Fruit fly (Drosophila melanogaster) whole organism, prepupa: ENCODE data around the gene twy.

Experiments
- CG10631 ChIP-seq: fragments of 200-800 bp; sonication (Bioruptor generic); optimal IDR thresholded peaks from 2 replicates; lab custom pipeline; 2016; ENCODE audit warnings: missing biosample characterization, missing genetic modification characterization
- CG11294 ChIP-seq: fragments of 200-800 bp; sonication (Bioruptor generic); IDR thresholded peaks from 2 replicates; pipeline ENCODE4 v1.3.6; 2022; ENCODE audit warnings: missing biosample characterization, missing genetic modification characterization
- CG11762 ChIP-seq: fragments of 200-800 bp; sonication (Bioruptor generic); optimal IDR thresholded peaks from 3 replicates; lab custom pipeline; 2016; ENCODE audit warnings: missing biosample characterization, missing genetic modification characterization; ENCODE audit not compliant: insufficient read depth
- CG11902 ChIP-seq: fragments of 200-800 bp; sonication (Bioruptor generic); optimal IDR thresholded peaks from 3 replicates; lab custom pipeline; 2016; ENCODE audit warnings: missing biosample characterization, missing genetic modification characterization
- CG15336 ChIP-seq: fragments of 200-800 bp; sonication (Bioruptor generic); IDR thresholded peaks from 2 replicates; pipeline ENCODE4 v1.3.6; 2022; ENCODE audit warnings: missing biosample characterization, missing genetic modification characterization
- CG1621 ChIP-seq: fragments of 200-800 bp; sonication (Bioruptor generic); optimal IDR thresholded peaks from 3 replicates; lab custom pipeline; 2018; ENCODE audit warnings: missing biosample characterization, mild to moderate bottlenecking, missing genetic modification characterization
- CG16779 ChIP-seq: fragments of 200-800 bp; sonication (Bioruptor generic); optimal IDR thresholded peaks from 3 replicates; lab custom pipeline; 2017; ENCODE audit warnings: missing biosample characterization, mild to moderate bottlenecking, missing genetic modification characterization
- CG3032 ChIP-seq: fragments of 200-800 bp; optimal IDR thresholded peaks from 2 replicates; lab custom pipeline; 2019; ENCODE audit warnings: missing biosample characterization, mild to moderate bottlenecking, missing genetic modification characterization, moderate library complexity
- CG31627 ChIP-seq: fragments of 200-800 bp; sonication (Bioruptor generic); optimal IDR thresholded peaks from 3 replicates; lab custom pipeline; 2016; ENCODE audit warnings: missing biosample characterization, missing genetic modification characterization
- CG34406 ChIP-seq: fragments of 200-800 bp; sonication (Bioruptor generic); optimal IDR thresholded peaks from 3 replicates; lab custom pipeline; 2016; ENCODE audit warnings: missing biosample characterization, missing genetic modification characterization
- CG4318 ChIP-seq: fragments of 200-800 bp; sonication (Bioruptor generic); optimal IDR thresholded peaks from 3 replicates; lab custom pipeline; 2017; ENCODE audit warnings: missing biosample characterization, mild to moderate bottlenecking, missing genetic modification characterization
- CG6163 ChIP-seq: fragments of 200-800 bp; sonication (Bioruptor generic); IDR thresholded peaks from 3 replicates; pipeline ENCODE4 v1.3.6; 2022; ENCODE audit warnings: missing biosample characterization, missing genetic modification characterization
- CG6276 ChIP-seq: fragments of 200-800 bp; sonication (Bioruptor generic); optimal IDR thresholded peaks from 2 replicates; lab custom pipeline; 2017; ENCODE audit warnings: missing biosample characterization, mild to moderate bottlenecking, missing genetic modification characterization
- CG6792 ChIP-seq: fragments of 200-800 bp; sonication (Bioruptor generic); optimal IDR thresholded peaks from 3 replicates; lab custom pipeline; 2016; ENCODE audit warnings: missing biosample characterization, missing genetic modification characterization
- CG6808 ChIP-seq: fragments of 200-800 bp; sonication (Bioruptor generic); optimal IDR thresholded peaks from 3 replicates; lab custom pipeline; 2017; ENCODE audit warnings: missing biosample characterization, missing genetic modification characterization, mild to moderate bottlenecking, moderate library complexity, missing genetic modification reagents
- CG6854 ChIP-seq: fragments of 200-800 bp; sonication (Bioruptor generic); optimal IDR thresholded peaks from 2 replicates; lab custom pipeline; 2017; ENCODE audit warnings: missing biosample characterization, mild to moderate bottlenecking, missing genetic modification characterization
- CG8119 ChIP-seq: fragments of 200-800 bp; sonication (Bioruptor generic); IDR thresholded peaks from 3 replicates; pipeline ENCODE4 v1.3.6; 2022; ENCODE audit warnings: missing biosample characterization, missing genetic modification characterization
- CG8632 ChIP-seq: fragments of 200-800 bp; sonication (Bioruptor generic); optimal IDR thresholded peaks from 3 replicates; lab custom pipeline; 2016; ENCODE audit warnings: missing biosample characterization, missing genetic modification characterization
- CG9139 ChIP-seq: fragments of 200-800 bp; sonication (Bioruptor generic); optimal IDR thresholded peaks from 3 replicates; lab custom pipeline; 2017; ENCODE audit warnings: missing biosample characterization, mild to moderate bottlenecking, missing genetic modification characterization
- Eip78C ChIP-seq: fragments of 200-800 bp; sonication (Bioruptor generic); peaks from one replicate; lab custom pipeline; 2016; ENCODE audit warnings: missing biosample characterization, missing genetic modification characterization
- Ets21C ChIP-seq: fragments of 200-800 bp; sonication (Bioruptor generic); optimal IDR thresholded peaks from 3 replicates; lab custom pipeline; 2016; ENCODE audit warnings: missing biosample characterization, missing genetic modification characterization
- Ets96B ChIP-seq: fragments of 200-800 bp; optimal IDR thresholded peaks from 2 replicates; lab custom pipeline; 2019; ENCODE audit warnings: missing biosample characterization, mild to moderate bottlenecking, missing genetic modification characterization, moderate library complexity
- Gug ChIP-seq: fragments of 200-800 bp; sonication (Bioruptor generic); IDR thresholded peaks from 2 replicates; pipeline ENCODE4 v1.3.6; 2022; ENCODE audit warnings: missing biosample characterization, missing genetic modification characterization
- Hr39 ChIP-seq: fragments of 200-800 bp; sonication (Bioruptor generic); optimal IDR thresholded peaks from 2 replicates; lab custom pipeline; 2016; ENCODE audit warnings: missing biosample characterization, missing genetic modification characterization
- Hr4 ChIP-seq: fragments of 200-800 bp; sonication (Bioruptor generic); optimal IDR thresholded peaks from 3 replicates; lab custom pipeline; 2016; ENCODE audit warnings: missing biosample characterization, missing genetic modification characterization
- Lpt ChIP-seq: fragments of 200-800 bp; sonication (Bioruptor generic); optimal IDR thresholded peaks from 3 replicates; lab custom pipeline; 2016; ENCODE audit warnings: missing biosample characterization, missing genetic modification characterization
- Met ChIP-seq: fragments of 200-800 bp; sonication (Bioruptor generic); optimal IDR thresholded peaks from 3 replicates; lab custom pipeline; 2016; ENCODE audit warnings: missing biosample characterization, missing genetic modification characterization
- OdsH ChIP-seq: fragments of 200-800 bp; sonication (Bioruptor generic); optimal IDR thresholded peaks from 3 replicates; lab custom pipeline; 2016; ENCODE audit warnings: missing biosample characterization, missing genetic modification characterization
- Smox ChIP-seq: fragments of 200-800 bp; sonication (Bioruptor generic); optimal IDR thresholded peaks from 3 replicates; lab custom pipeline; 2016; ENCODE audit warnings: missing biosample characterization, missing genetic modification characterization
- Sox102F ChIP-seq: fragments of 200-800 bp; sonication (Bioruptor generic); optimal IDR thresholded peaks from 2 replicates; lab custom pipeline; 2016; ENCODE audit warnings: missing biosample characterization, mild to moderate bottlenecking, missing genetic modification characterization
- Sox14 ChIP-seq: fragments of 200-800 bp; sonication (Bioruptor generic); optimal IDR thresholded peaks from 3 replicates; lab custom pipeline; 2016; ENCODE audit warnings: missing biosample characterization, missing genetic modification characterization
- Sox15 ChIP-seq: fragments of 200-800 bp; sonication (Bioruptor generic); optimal IDR thresholded peaks from 3 replicates; lab custom pipeline; 2016; ENCODE audit warnings: missing biosample characterization, missing genetic modification characterization
- achi ChIP-seq: fragments of 200-800 bp; sonication (Bioruptor generic); optimal IDR thresholded peaks from 3 replicates; lab custom pipeline; 2016; ENCODE audit warnings: missing biosample characterization, missing genetic modification characterization
- acj6 ChIP-seq: fragments of 200-800 bp; sonication (Bioruptor generic); optimal IDR thresholded peaks from 3 replicates; lab custom pipeline; 2016; ENCODE audit warnings: missing biosample characterization, missing genetic modification characterization
- dsx ChIP-seq: fragments of 200-800 bp; optimal IDR thresholded peaks from 3 replicates; lab custom pipeline; 2019; ENCODE audit warnings: missing biosample characterization, mild to moderate bottlenecking, missing genetic modification characterization, moderate library complexity; ENCODE audit not compliant: poor library complexity, severe bottlenecking
- eg ChIP-seq: fragments of 200-800 bp; sonication (Bioruptor generic); IDR thresholded peaks from 3 replicates; pipeline ENCODE4 v1.3.6; 2022; ENCODE audit warnings: missing biosample characterization, missing genetic modification characterization
- esn ChIP-seq: fragments of 200-800 bp; sonication (Bioruptor generic); optimal IDR thresholded peaks from 2 replicates; lab custom pipeline; 2016; ENCODE audit warnings: missing biosample characterization, mild to moderate bottlenecking, missing genetic modification characterization, moderate library complexity
- fd59A ChIP-seq: fragments of 200-800 bp; sonication (Bioruptor generic); optimal IDR thresholded peaks from 2 replicates; lab custom pipeline; 2017; ENCODE audit warnings: missing biosample characterization, mild to moderate bottlenecking, missing genetic modification characterization, missing genetic modification reagents
- fd85E ChIP-seq: fragments of 200-800 bp; sonication (Bioruptor generic); optimal IDR thresholded peaks from 3 replicates; lab custom pipeline; 2016; ENCODE audit warnings: missing biosample characterization, missing genetic modification characterization
- lz ChIP-seq: fragments of 200-800 bp; sonication (Bioruptor generic); optimal IDR thresholded peaks from 3 replicates; lab custom pipeline; 2016; ENCODE audit warnings: missing biosample characterization, missing genetic modification characterization
- net ChIP-seq: fragments of 200-800 bp; sonication (Bioruptor generic); optimal IDR thresholded peaks from 3 replicates; lab custom pipeline; 2016; ENCODE audit warnings: missing biosample characterization, missing genetic modification characterization
- pdm3 ChIP-seq: fragments of 200-800 bp; sonication (Bioruptor generic); optimal IDR thresholded peaks from 3 replicates; lab custom pipeline; 2016; ENCODE audit warnings: missing biosample characterization, missing genetic modification characterization
- spab ChIP-seq: fragments of 200-800 bp; sonication (Bioruptor generic); optimal IDR thresholded peaks from 2 replicates; lab custom pipeline; 2017; ENCODE audit warnings: missing biosample characterization, mild to moderate bottlenecking, missing genetic modification characterization, missing genetic modification reagents
- ss ChIP-seq, 2 experiments: fragments of 200-800 bp; sonication (Bioruptor generic); optimal IDR thresholded peaks; 2 replicates in 1 of 2; 3 replicates in 1 of 2; lab custom pipeline; 2017 to 2018; ENCODE audit warnings: mild to moderate bottlenecking in 2 of 2, missing biosample characterization in 2 of 2, missing genetic modification characterization in 2 of 2, moderate library complexity in 1 of 2
- topi ChIP-seq: fragments of 200-800 bp; sonication (Bioruptor generic); optimal IDR thresholded peaks from 3 replicates; lab custom pipeline; 2016; ENCODE audit warnings: missing biosample characterization, missing genetic modification characterization
- vri ChIP-seq: fragments of 200-800 bp; sonication (Bioruptor generic); optimal IDR thresholded peaks from 3 replicates; lab custom pipeline; 2016; ENCODE audit warnings: missing biosample characterization, mild to moderate bottlenecking, missing genetic modification characterization

The twy gene

dm6 chr3L:11819639-11820456 is 26.8 kb upstream of the twy start:
- TF ChIP-seq achi (GFP tag; lab: Kevin White, UChicago) (peak; percentile 38), Gug (no peak), fd85E (GFP tag; lab: Kevin White, UChicago) (peak; percentile 30), CG8632 (peak; percentile 6), Sox14 (GFP tag; lab: Kevin White, UChicago) (peak; percentile 44), ss (GFP tag; optimal IDR thresholded peaks at IDR 0.05; lab: Kevin White, UChicago) (no peak), CG31627 (GFP tag; lab: Kevin White, UChicago) (peak; percentile 33), CG6854 (GFP tag; lab: Kevin White, UChicago) (peak; percentile 40), Eip78C (GFP tag; lab: Kevin White, UChicago) (peak; percentile 64), eg (peak; percentile 61; the same call in 2 of the 3 replicates), lz (GFP tag; lab: Kevin White, UChicago) (peak; percentile 38), Smox (peak; percentile 40), CG6792 (GFP tag; lab: Kevin White, UChicago) (peak; percentile 20), CG34406 (GFP tag; lab: Kevin White, UChicago) (peak; percentile 14), Hr4 (GFP tag; lab: Kevin White, UChicago) (peak; percentile 43), dsx (GFP tag; lab: Kevin White, UChicago) (no peak), vri (GFP tag; lab: Kevin White, UChicago) (peak; percentile 59), acj6 (peak; percentile 24), Sox102F (GFP tag; lab: Kevin White, UChicago) (peak; percentile 63), CG11294 (peak; percentile 27; the same call in 1 of the 2 replicates), CG6163 (GFP tag; lab: Robert Waterston, UW) (peak; percentile 70; the same call in 2 of the 3 replicates), CG15336 (GFP tag; lab: Robert Waterston, UW) (peak; percentile 50), CG9139 (GFP tag; lab: Kevin White, UChicago) (no peak), spab (GFP tag; lab: Kevin White, UChicago) (no peak), CG8119 (GFP tag; lab: Robert Waterston, UW) (peak; percentile 27; the same call in 2 of the 3 replicates), Lpt (GFP tag; lab: Kevin White, UChicago) (peak; percentile 25), CG6808 (GFP tag; lab: Kevin White, UChicago) (peak; percentile 57), Ets21C (no peak), Sox15 (GFP tag; lab: Kevin White, UChicago) (no peak), Hr39 (GFP tag; lab: Kevin White, UChicago) (peak; percentile 38), CG1621 (tag; lab: Kevin White, UChicago) (no peak), CG3032 (no peak), pdm3 (GFP tag; lab: Kevin White, UChicago) (peak; percentile 43), Ets96B (tag; lab: Kevin White, UChicago) (peak; percentile 5), fd59A (no peak), esn (GFP tag; lab: Kevin White, UChicago) (peak; percentile 57), topi (GFP tag; lab: Kevin White, UChicago) (peak; percentile 3), CG11762 (GFP tag; lab: Kevin White, UChicago) (peak; percentile 4), net (GFP tag; lab: Kevin White, UChicago) (peak; percentile 58)

dm6 chr3L:11816641-11817040 is 23.6 kb upstream of the twy start:
- TF ChIP-seq Met (no peak), CG10631 (GFP tag; lab: Kevin White, UChicago) (no peak), OdsH (GFP tag; lab: Kevin White, UChicago) (no peak), CG11294 (no peak), dsx (GFP tag; lab: Kevin White, UChicago) (no peak), Ets21C (no peak), CG6276 (GFP tag; lab: Kevin White, UChicago) (no peak), CG4318 (no peak), Hr39 (GFP tag; lab: Kevin White, UChicago) (no peak), CG6792 (GFP tag; lab: Kevin White, UChicago) (no peak), CG6808 (GFP tag; lab: Kevin White, UChicago) (no peak), eg (no peak), achi (GFP tag; lab: Kevin White, UChicago) (no peak), CG8119 (GFP tag; lab: Robert Waterston, UW) (no peak), CG11902 (GFP tag; lab: Kevin White, UChicago) (no peak), CG16779 (no peak)
